Fruit fly (Drosophila melanogaster) whole organism, embryonic: Measurements from ENCODE around the gene Cpr30B.
A peak's percentile ranks its signal among the peaks of the same experiment; 100 is the strongest.

Source experiments
- ATbp ChIP-seq: fragments of 200-800 bp; sonication (Bioruptor generic); optimal IDR thresholded peaks from 2 replicates; lab custom pipeline; 2017; ENCODE audit warnings: missing biosample characterization, mild to moderate bottlenecking, missing genetic modification characterization, missing genetic modification reagents
- B-H2 ChIP-seq: fragments of 200-800 bp; sonication (Bioruptor generic); optimal IDR thresholded peaks from 2 replicates; lab custom pipeline; 2018; ENCODE audit warnings: missing biosample characterization, mild to moderate bottlenecking, missing genetic modification characterization
- CG10431 ChIP-seq: fragments of 200-800 bp; sonication (Bioruptor generic); optimal IDR thresholded peaks from 3 replicates; lab custom pipeline; 2018; ENCODE audit warnings: missing biosample characterization, mild to moderate bottlenecking, missing genetic modification characterization
- CG10565 ChIP-seq: fragments of 200-800 bp; sonication (Bioruptor generic); optimal IDR thresholded peaks from 3 replicates; lab custom pipeline; 2016; ENCODE audit warnings: missing biosample characterization, mild to moderate bottlenecking, missing genetic modification characterization
- CG13123 ChIP-seq: fragments of 200-800 bp; sonication (Bioruptor generic); optimal IDR thresholded peaks from 2 replicates; lab custom pipeline; 2016; ENCODE audit warnings: missing biosample characterization, missing genetic modification characterization
- CG15269 ChIP-seq: fragments of 200-800 bp; sonication (Bioruptor generic); optimal IDR thresholded peaks from 2 replicates; lab custom pipeline; 2018; ENCODE audit warnings: missing biosample characterization, mild to moderate bottlenecking, missing genetic modification characterization, moderate library complexity
- CG15514 ChIP-seq: fragments of 200-800 bp; sonication (Bioruptor generic); optimal IDR thresholded peaks from 3 replicates; lab custom pipeline; 2017; ENCODE audit warnings: missing biosample characterization, missing genetic modification characterization, mild to moderate bottlenecking, moderate library complexity, missing genetic modification reagents
- CG18011 ChIP-seq: fragments of 200-800 bp; sonication (Bioruptor generic); optimal IDR thresholded peaks from 2 replicates; lab custom pipeline; 2017; ENCODE audit warnings: missing biosample characterization, missing genetic modification characterization, mild to moderate bottlenecking, moderate library complexity, missing genotype
- CG2712 ChIP-seq: fragments of 200-800 bp; optimal IDR thresholded peaks from 3 replicates; lab custom pipeline; 2019; ENCODE audit warnings: missing biosample characterization, mild to moderate bottlenecking, missing genetic modification characterization, moderate library complexity
- CG30403 ChIP-seq: fragments of 200-800 bp; sonication (Bioruptor generic); optimal IDR thresholded peaks from 3 replicates; lab custom pipeline; 2016; ENCODE audit warnings: missing biosample characterization, missing genetic modification characterization
- CG3065 ChIP-seq: fragments of 200-800 bp; sonication (Bioruptor generic); optimal IDR thresholded peaks from 2 replicates; lab custom pipeline; 2016; ENCODE audit warnings: missing biosample characterization, missing genetic modification characterization
- CG31388 ChIP-seq: fragments of 200-800 bp; sonication (Bioruptor generic); optimal IDR thresholded peaks from 2 replicates; lab custom pipeline; 2016; ENCODE audit warnings: missing biosample characterization, missing genetic modification characterization
- CG3407 ChIP-seq: fragments of 200-800 bp; sonication (Bioruptor generic); optimal IDR thresholded peaks from 2 replicates; lab custom pipeline; 2018; ENCODE audit warnings: missing biosample characterization, mild to moderate bottlenecking, missing genetic modification characterization
- CG6654 ChIP-seq: fragments of 200-800 bp; sonication (Bioruptor generic); optimal IDR thresholded peaks from 2 replicates; lab custom pipeline; 2017; ENCODE audit warnings: missing biosample characterization, mild to moderate bottlenecking, missing genetic modification characterization
- CG6689 ChIP-seq: fragments of 200-800 bp; sonication (Bioruptor generic); IDR thresholded peaks from 2 replicates; pipeline ENCODE4 v1.3.6; 2022; ENCODE audit warnings: missing biosample characterization, missing genetic modification characterization
- CG6765 ChIP-seq: fragments of 200-800 bp; sonication (Bioruptor generic); optimal IDR thresholded peaks from 3 replicates; lab custom pipeline; 2017; ENCODE audit warnings: missing biosample characterization, mild to moderate bottlenecking, missing genetic modification characterization
- CG6791 ChIP-seq: fragments of 200-800 bp; sonication (Bioruptor generic); IDR thresholded peaks from 3 replicates; pipeline ENCODE4 v1.3.6; 2022; ENCODE audit warnings: missing biosample characterization, missing genetic modification characterization; ENCODE audit not compliant: partially characterized antibody
- CG7963 ChIP-seq: fragments of 200-800 bp; sonication (Bioruptor generic); IDR thresholded peaks from 3 replicates; pipeline ENCODE4 v1.3.6; 2022; ENCODE audit warnings: missing biosample characterization, missing genetic modification characterization; ENCODE audit not compliant: partially characterized antibody
- CrebB ChIP-seq: fragments of 200-800 bp; sonication (Bioruptor generic); optimal IDR thresholded peaks from 3 replicates; lab custom pipeline; 2018; ENCODE audit warnings: missing biosample characterization, mild to moderate bottlenecking, missing genetic modification characterization
- D19A ChIP-seq: fragments of 200-800 bp; optimal IDR thresholded peaks from 3 replicates; lab custom pipeline; 2019; ENCODE audit warnings: missing biosample characterization, mild to moderate bottlenecking, missing genetic modification characterization, moderate library complexity
- Deaf1 ChIP-seq: fragments of 200-800 bp; optimal IDR thresholded peaks from 3 replicates; lab custom pipeline; 2019; ENCODE audit warnings: missing biosample characterization, mild to moderate bottlenecking, missing genetic modification characterization, moderate library complexity
- Doc3 ChIP-seq: fragments of 200-800 bp; sonication (Bioruptor generic); IDR thresholded peaks from 3 replicates; pipeline ENCODE4 v1.3.6; 2022; ENCODE audit warnings: missing biosample characterization, missing genetic modification characterization; ENCODE audit not compliant: partially characterized antibody
- Dref ChIP-seq: fragments of 200-800 bp; sonication (Bioruptor generic); IDR thresholded peaks from 2 replicates; pipeline ENCODE4 v1.3.6; 2022; ENCODE audit warnings: missing biosample characterization, missing genetic modification characterization
- Eip74EF ChIP-seq, 2 experiments: fragments of 200-800 bp in 1 of 2; fragments of >200 bp in 1 of 2; sonication (Bioruptor generic) in 1 of 2; optimal IDR thresholded peaks; 2 replicates each; lab custom pipeline; 2017 to 2019; ENCODE audit warnings: missing biosample characterization in 2 of 2, missing genetic modification characterization in 2 of 2, mild to moderate bottlenecking in 1 of 2, moderate library complexity in 1 of 2
- Fer1 ChIP-seq: fragments of 200-800 bp; sonication (Bioruptor generic); optimal IDR thresholded peaks from 2 replicates; lab custom pipeline; 2017; ENCODE audit warnings: missing biosample characterization, mild to moderate bottlenecking, missing genetic modification characterization
- GATAe ChIP-seq: fragments of 200-800 bp; sonication (Bioruptor generic); conservative IDR thresholded peaks from 2 replicates; pipeline ENCODE4 v1.3.6; 2022; ENCODE audit warnings: missing biosample characterization, missing genetic modification characterization
- HLH3B ChIP-seq: fragments of 200-800 bp; sonication (Bioruptor generic); IDR thresholded peaks from 2 replicates; pipeline ENCODE4 v1.3.6; 2022; ENCODE audit warnings: missing biosample characterization, missing genetic modification characterization
- Max ChIP-seq: fragments of 200-800 bp; sonication (Bioruptor generic); optimal IDR thresholded peaks from 2 replicates; lab custom pipeline; 2016; ENCODE audit warnings: missing biosample characterization, mild to moderate bottlenecking, missing genetic modification characterization
- Meics ChIP-seq: fragments of 200-800 bp; sonication (Bioruptor generic); optimal IDR thresholded peaks from 2 replicates; lab custom pipeline; 2017; ENCODE audit warnings: missing biosample characterization, mild to moderate bottlenecking, missing genetic modification characterization
- Oli ChIP-seq: fragments of 200-800 bp; sonication (Bioruptor generic); optimal IDR thresholded peaks from 2 replicates; lab custom pipeline; 2018; ENCODE audit warnings: missing biosample characterization, mild to moderate bottlenecking, missing genetic modification characterization, moderate library complexity
- Rfx ChIP-seq: fragments of 200-800 bp; sonication (Bioruptor generic); IDR thresholded peaks from 2 replicates; pipeline ENCODE4 v1.3.6; 2022; ENCODE audit warnings: missing biosample characterization, missing genetic modification characterization
- abd-A ChIP-seq: fragments of 200-800 bp; sonication (Bioruptor generic); optimal IDR thresholded peaks from 3 replicates; lab custom pipeline; 2019; ENCODE audit warnings: missing biosample characterization, mild to moderate bottlenecking, missing genetic modification characterization, moderate library complexity
- ato ChIP-seq: fragments of 200-800 bp; sonication (Bioruptor generic); IDR thresholded peaks from 2 replicates; pipeline ENCODE4 v1.3.6; 2022; ENCODE audit warnings: missing biosample characterization, missing genetic modification characterization; ENCODE audit not compliant: partially characterized antibody
- caup ChIP-seq: fragments of 200-800 bp; sonication (Bioruptor generic); optimal IDR thresholded peaks from 3 replicates; lab custom pipeline; 2017; ENCODE audit warnings: missing biosample characterization, mild to moderate bottlenecking, missing genetic modification characterization, moderate library complexity; ENCODE audit not compliant: severe bottlenecking
- chinmo ChIP-seq: fragments of 200-800 bp; sonication (Bioruptor generic); IDR thresholded peaks from 4 replicates; pipeline ENCODE4 v1.3.6; 2022; ENCODE audit warnings: missing biosample characterization, missing genetic modification characterization; ENCODE audit not compliant: partially characterized antibody
- chm ChIP-seq: fragments of 200-800 bp; sonication (Bioruptor generic); IDR thresholded peaks from 2 replicates; pipeline ENCODE4 v1.3.6; 2022; ENCODE audit warnings: missing biosample characterization, missing genetic modification characterization
- dimm ChIP-seq: fragments of 200-800 bp; sonication (Bioruptor generic); IDR thresholded peaks from 2 replicates; pipeline ENCODE4 v1.3.6; 2022; ENCODE audit warnings: missing biosample characterization, missing genetic modification characterization
- fu2 ChIP-seq: fragments of 200-800 bp; sonication (Bioruptor generic); optimal IDR thresholded peaks from 2 replicates; lab custom pipeline; 2016; ENCODE audit warnings: missing biosample characterization, missing genetic modification characterization
- gsb ChIP-seq: fragments of 200-800 bp; sonication (Bioruptor generic); IDR thresholded peaks from 2 replicates; pipeline ENCODE4 v1.3.6; 2022; ENCODE audit warnings: missing biosample characterization, missing genetic modification characterization
- hb ChIP-seq: fragments of 200-800 bp; sonication (Bioruptor generic); IDR thresholded peaks from 3 replicates; pipeline ENCODE4 v1.3.6; 2022; ENCODE audit warnings: missing biosample characterization, missing genetic modification characterization; ENCODE audit not compliant: partially characterized antibody
- jigr1 ChIP-seq: fragments of 200-800 bp; sonication (Bioruptor generic); IDR thresholded peaks from 3 replicates; pipeline ENCODE4 v1.3.6; 2022; ENCODE audit warnings: missing biosample characterization, missing genetic modification characterization
- jumu ChIP-seq: fragments of 200-800 bp; sonication (Bioruptor generic); optimal IDR thresholded peaks from 3 replicates; lab custom pipeline; 2016; ENCODE audit warnings: missing biosample characterization, missing genetic modification characterization
- lilli ChIP-seq: fragments of 200-800 bp; sonication (Bioruptor generic); optimal IDR thresholded peaks from 3 replicates; lab custom pipeline; 2016; ENCODE audit warnings: missing biosample characterization, missing genetic modification characterization
- oc ChIP-seq: fragments of 200-800 bp; sonication (Bioruptor generic); optimal IDR thresholded peaks from 2 replicates; lab custom pipeline; 2018; ENCODE audit warnings: missing biosample characterization, mild to moderate bottlenecking, missing genetic modification characterization, moderate library complexity
- onecut ChIP-seq: fragments of 200-800 bp; sonication (Bioruptor generic); IDR thresholded peaks from 2 replicates; pipeline ENCODE4 v1.3.6; 2022; ENCODE audit warnings: missing biosample characterization, missing genetic modification characterization
- pum ChIP-seq: fragments of 200-800 bp; sonication (Bioruptor generic); optimal IDR thresholded peaks from 2 replicates; lab custom pipeline; 2016; ENCODE audit warnings: missing biosample characterization, missing genetic modification characterization
- sens ChIP-seq: fragments of 200-800 bp; sonication (Bioruptor generic); peaks from one replicate; lab custom pipeline; 2016; ENCODE audit warnings: missing biosample characterization, missing genetic modification characterization
- vvl ChIP-seq: fragments of 200-800 bp; sonication (Bioruptor generic); IDR thresholded peaks from 2 replicates; pipeline ENCODE4 v1.3.6; 2022; ENCODE audit warnings: missing biosample characterization, missing genetic modification characterization

Cpr30B gene

dm6 chr2L:9570673-9571193, 28.1 kb downstream of the Cpr30B start (continued):
- TF ChIP-seq chinmo (GFP tag; lab: Robert Waterston, UW) (peak; percentile 11; the same call in 1 of the 4 replicates), Rfx (GFP tag; lab: Robert Waterston, UW) (0 out of 2 replicates have a peak, but pooled peaks have one; percentile 6), jigr1 (no peak), sens (GFP tag; lab: Kevin White, UChicago) (peak; percentile 68), jumu (GFP tag; lab: Kevin White, UChicago) (no peak), caup (GFP tag; lab: Kevin White, UChicago) (peak; percentile 27), hb (GFP tag; lab: Robert Waterston, UW) (no peak), ato (GFP tag; lab: Robert Waterston, UW) (no peak), CrebB (tag; lab: Kevin White, UChicago) (peak; percentile 60), CG6689 (GFP tag; lab: Robert Waterston, UW) (no peak), Eip74EF (GFP tag; optimal IDR thresholded peaks at IDR 0.05; lab: Kevin White, UChicago) (peak in 1 of 2 experiments; percentile 57), CG18011 (GFP tag; lab: Kevin White, UChicago) (peak; percentile 94), CG10565 (no peak), CG3407 (GFP tag; lab: Kevin White, UChicago) (peak; percentile 38), B-H2 (GFP tag; lab: Kevin White, UChicago) (peak; percentile 5), CG10431 (GFP tag; lab: Kevin White, UChicago) (peak; percentile 31), CG15269 (tag; lab: Kevin White, UChicago) (peak; percentile 35), Fer1 (peak; percentile 28), gsb (0 out of 2 replicates have a peak, but pooled peaks have one; percentile 10), Deaf1 (tag; lab: Kevin White, UChicago) (peak; percentile 69), GATAe (no peak), oc (tag; lab: Kevin White, UChicago) (peak; percentile 47), Max (no peak), CG13123 (GFP tag; lab: Kevin White, UChicago) (peak; percentile 2)

dm6 chr2L:9576269-9576933, 33.7 kb downstream of the Cpr30B start, which contains the start of gene Mtpalpha:
Mtpalpha (minus strand) TSS chr2L:9576769.
- TF ChIP-seq D19A (tag; lab: Kevin White, UChicago), result no peak
- TF ChIP-seq ATbp (GFP tag; lab: Kevin White, UChicago), result no peak
- TF ChIP-seq chm (GFP tag; lab: Robert Waterston, UW), result no peak
- TF ChIP-seq CG7963 (GFP tag; lab: Robert Waterston, UW), result no peak
- peak; percentile 63; the same call in 2 of the 3 replicates for TF ChIP-seq CG6791 (GFP tag; lab: Robert Waterston, UW)
- peak; percentile 27 for TF ChIP-seq pum
- TF ChIP-seq CG3065 (GFP tag; lab: Kevin White, UChicago), result peak; percentile 20
- no peak for TF ChIP-seq CG6654 (GFP tag; lab: Kevin White, UChicago)
- no peak for TF ChIP-seq CG2712 (tag; lab: Kevin White, UChicago)
- TF ChIP-seq CG31388 (GFP tag; lab: Kevin White, UChicago), result no peak
- TF ChIP-seq onecut (GFP tag; lab: Robert Waterston, UW), result peak; percentile 33; the same call in 1 of the 2 replicates
- peak; percentile 18 for TF ChIP-seq jumu (GFP tag; lab: Kevin White, UChicago)
- peak; percentile 63 for TF ChIP-seq vvl (GFP tag; lab: Robert Waterston, UW)
- TF ChIP-seq lilli (GFP tag; lab: Kevin White, UChicago), result peak; percentile 61
- TF ChIP-seq CG6765 (GFP tag; lab: Kevin White, UChicago), result peak; percentile 42
- peak; percentile 43 for TF ChIP-seq CG30403 (GFP tag; lab: Kevin White, UChicago)
- peak; percentile 0 for TF ChIP-seq CG15514 (GFP tag; lab: Kevin White, UChicago)
- no peak for TF ChIP-seq dimm (GFP tag; lab: Robert Waterston, UW)
- TF ChIP-seq fu2 (GFP tag; lab: Kevin White, UChicago), result no peak
- TF ChIP-seq Oli (tag; lab: Kevin White, UChicago), result no peak
- TF ChIP-seq CG10431 (GFP tag; lab: Kevin White, UChicago), result no peak
- peak; percentile 49 for TF ChIP-seq Meics (GFP tag; lab: Kevin White, UChicago)
- no peak for TF ChIP-seq abd-A (tag; lab: Kevin White, UChicago)
- TF ChIP-seq Dref (GFP tag; lab: Robert Waterston, UW), result no peak
- TF ChIP-seq HLH3B (GFP tag; lab: Robert Waterston, UW), result no peak
- no peak for TF ChIP-seq Doc3 (GFP tag; lab: Robert Waterston, UW)
